Fruit fly (Drosophila melanogaster) whole organism, embryonic: Measurements from ENCODE around the gene NimB5.

ENCODE experiments used
- Atf-2 ChIP-seq: fragments of 200-800 bp; sonication (Bioruptor generic); optimal IDR thresholded peaks from 2 replicates; lab custom pipeline; 2016; ENCODE audit warnings: missing biosample characterization, missing genetic modification characterization
- Awh ChIP-seq: fragments of 200-800 bp; sonication (Bioruptor generic); IDR thresholded peaks from 2 replicates; pipeline ENCODE4, ENCODE4 v1.3.6; 2022; ENCODE audit warnings: missing biosample characterization, missing genetic modification characterization
- B-H1 ChIP-seq: fragments of 200-800 bp; sonication (Bioruptor generic); IDR thresholded peaks from 3 replicates; pipeline ENCODE4 v1.3.6; 2022; ENCODE audit warnings: missing biosample characterization, missing genetic modification characterization
- C15 ChIP-seq: fragments of 200-800 bp; sonication (Bioruptor generic); IDR thresholded peaks from 3 replicates; pipeline ENCODE4 v1.3.6; 2022; ENCODE audit warnings: missing biosample characterization, missing genetic modification characterization
- CG10267 ChIP-seq: fragments of 200-800 bp; sonication (Bioruptor generic); optimal IDR thresholded peaks from 2 replicates; lab custom pipeline; 2018; ENCODE audit warnings: missing biosample characterization, mild to moderate bottlenecking, missing genetic modification characterization, moderate library complexity
- CG10321 ChIP-seq: fragments of 200-800 bp; sonication (Bioruptor generic); IDR thresholded peaks from 2 replicates; pipeline ENCODE4 v1.3.6; 2022; ENCODE audit warnings: missing biosample characterization, missing genetic modification characterization
- CG10979 ChIP-seq: fragments of 200-800 bp; sonication (Bioruptor generic); optimal IDR thresholded peaks from 2 replicates; lab custom pipeline; 2018; ENCODE audit warnings: missing biosample characterization, mild to moderate bottlenecking, missing genetic modification characterization, moderate library complexity
- CG13287 ChIP-seq: fragments of 200-800 bp; sonication (Bioruptor generic); IDR thresholded peaks from 2 replicates; pipeline ENCODE4 v1.3.6; 2022; ENCODE audit warnings: missing biosample characterization, missing genetic modification characterization; ENCODE audit not compliant: partially characterized antibody
- CG1529 ChIP-seq: fragments of 200-800 bp; sonication (Bioruptor generic); optimal IDR thresholded peaks from 3 replicates; lab custom pipeline; 2018; ENCODE audit warnings: missing biosample characterization, missing genetic modification characterization
- CG15601 ChIP-seq: fragments of 200-800 bp; sonication (Bioruptor generic); optimal IDR thresholded peaks from 3 replicates; lab custom pipeline; 2019; ENCODE audit warnings: missing biosample characterization, mild to moderate bottlenecking, missing genetic modification characterization, moderate library complexity
- CG16863 ChIP-seq: fragments of 200-800 bp; sonication (Bioruptor generic); optimal IDR thresholded peaks from 3 replicates; lab custom pipeline; 2016; ENCODE audit warnings: missing biosample characterization, missing genetic modification characterization
- CG17186 ChIP-seq: fragments of 200-800 bp; sonication (Bioruptor generic); optimal IDR thresholded peaks from 3 replicates; lab custom pipeline; 2017; ENCODE audit warnings: missing biosample characterization, missing genetic modification reagents, missing genetic modification characterization
- CG18262 ChIP-seq: fragments of 200-800 bp; optimal IDR thresholded peaks from 3 replicates; lab custom pipeline; 2019; ENCODE audit warnings: missing biosample characterization, mild to moderate bottlenecking, missing genetic modification characterization, moderate library complexity
- CG18599 ChIP-seq: fragments of 200-800 bp; sonication (Bioruptor generic); optimal IDR thresholded peaks from 3 replicates; lab custom pipeline; 2017; ENCODE audit warnings: missing biosample characterization, missing genetic modification characterization, mild to moderate bottlenecking, moderate library complexity, missing genetic modification reagents
- CG31224 ChIP-seq: fragments of 200-800 bp; sonication (Bioruptor generic); IDR thresholded peaks from 2 replicates; pipeline ENCODE4 v1.3.6; 2022; ENCODE audit warnings: missing biosample characterization, missing genetic modification characterization
- CG31365 ChIP-seq: fragments of 200-800 bp; sonication (Bioruptor generic); optimal IDR thresholded peaks from 2 replicates; lab custom pipeline; 2018; ENCODE audit warnings: missing biosample characterization, mild to moderate bottlenecking, missing genetic modification characterization
- CG32767 ChIP-seq: fragments of 200-800 bp; sonication (Bioruptor generic); IDR thresholded peaks from 2 replicates; pipeline ENCODE4 v1.3.6; 2022; ENCODE audit warnings: missing biosample characterization, missing genetic modification characterization
- CG4328 ChIP-seq: fragments of 200-800 bp; sonication (Bioruptor generic); optimal IDR thresholded peaks from 3 replicates; lab custom pipeline; 2017; ENCODE audit warnings: missing biosample characterization, missing genetic modification reagents, missing genetic modification characterization
- CG4730 ChIP-seq: fragments of 200-800 bp; sonication (Bioruptor generic); IDR thresholded peaks from 2 replicates; pipeline ENCODE4 v1.3.6; 2022; ENCODE audit warnings: missing biosample characterization, missing genetic modification characterization
- CG4820 ChIP-seq: fragments of 200-800 bp; sonication (Bioruptor generic); optimal IDR thresholded peaks from 3 replicates; lab custom pipeline; 2016; ENCODE audit warnings: missing biosample characterization, missing genetic modification characterization
- CG8359 ChIP-seq: fragments of 200-800 bp; sonication (Bioruptor generic); optimal IDR thresholded peaks from 2 replicates; lab custom pipeline; 2017; ENCODE audit warnings: missing biosample characterization, mild to moderate bottlenecking, missing genetic modification characterization, borderline replicate concordance
- CG8765 ChIP-seq: fragments of 200-800 bp; sonication (Bioruptor generic); IDR thresholded peaks from 2 replicates; pipeline ENCODE4 v1.3.6; 2022; ENCODE audit warnings: missing biosample characterization, missing genetic modification characterization
- CG9876 ChIP-seq: fragments of 200-800 bp; sonication (Bioruptor generic); optimal IDR thresholded peaks from 2 replicates; lab custom pipeline; 2016; ENCODE audit warnings: missing biosample characterization, missing genetic modification characterization
- CG9932 ChIP-seq: fragments of 200-800 bp; sonication (Bioruptor generic); IDR thresholded peaks from 2 replicates; pipeline ENCODE4 v1.3.6; 2022; ENCODE audit warnings: missing biosample characterization, missing genetic modification characterization
- Fer1 ChIP-seq: fragments of 200-800 bp; sonication (Bioruptor generic); optimal IDR thresholded peaks from 2 replicates; lab custom pipeline; 2017; ENCODE audit warnings: missing biosample characterization, mild to moderate bottlenecking, missing genetic modification characterization
- H15 ChIP-seq: fragments of 200-800 bp; sonication (Bioruptor generic); IDR thresholded peaks from 3 replicates; pipeline ENCODE4 v1.3.6; 2022; ENCODE audit warnings: missing biosample characterization, missing genetic modification characterization
- HmgD ChIP-seq: fragments of 200-800 bp; sonication (Bioruptor generic); optimal IDR thresholded peaks from 3 replicates; lab custom pipeline; 2016; ENCODE audit warnings: missing biosample characterization, missing genetic modification characterization
- Hr51 ChIP-seq, 2 experiments: fragments of 200-800 bp; sonication (Bioruptor generic); optimal IDR thresholded peaks; 2 replicates in 1 of 2; 3 replicates in 1 of 2; lab custom pipeline; 2016 to 2018; ENCODE audit warnings: missing biosample characterization in 2 of 2, missing genetic modification characterization in 2 of 2, mild to moderate bottlenecking in 1 of 2, moderate library complexity in 1 of 2
- MTF-1 ChIP-seq: fragments of 200-800 bp; sonication (Bioruptor generic); optimal IDR thresholded peaks from 2 replicates; lab custom pipeline; 2018; ENCODE audit warnings: missing biosample characterization, mild to moderate bottlenecking, missing genetic modification characterization, borderline replicate concordance
- Mad ChIP-seq: fragments of 200-800 bp; sonication (Bioruptor generic); optimal IDR thresholded peaks from 2 replicates; lab custom pipeline; 2016; ENCODE audit warnings: missing biosample characterization, missing genetic modification characterization
- Meics ChIP-seq: fragments of 200-800 bp; sonication (Bioruptor generic); optimal IDR thresholded peaks from 2 replicates; lab custom pipeline; 2017; ENCODE audit warnings: missing biosample characterization, mild to moderate bottlenecking, missing genetic modification characterization
- Mes4 ChIP-seq: fragments of 200-800 bp; sonication (Bioruptor generic); optimal IDR thresholded peaks from 2 replicates; lab custom pipeline; 2016; ENCODE audit warnings: missing biosample characterization, missing genetic modification characterization
- Ptx1 ChIP-seq: fragments of 200-800 bp; sonication (Bioruptor generic); IDR thresholded peaks from 2 replicates; pipeline ENCODE4 v1.3.6; 2022; ENCODE audit warnings: missing biosample characterization, missing genetic modification characterization
- Ssrp ChIP-seq: fragments of 200-800 bp; sonication (Bioruptor generic); optimal IDR thresholded peaks from 2 replicates; lab custom pipeline; 2018; ENCODE audit warnings: missing biosample characterization, mild to moderate bottlenecking, missing genetic modification characterization, moderate library complexity
- Taf1 ChIP-seq: fragments of 200-800 bp; sonication (Bioruptor generic); IDR thresholded peaks from 2 replicates; pipeline ENCODE4 v1.3.6; 2022; ENCODE audit warnings: missing biosample characterization, missing genetic modification characterization
- Vsx1 ChIP-seq: fragments of 200-800 bp; sonication (Bioruptor generic); optimal IDR thresholded peaks from 2 replicates; lab custom pipeline; 2017; ENCODE audit warnings: missing biosample characterization, mild to moderate bottlenecking, missing genetic modification characterization, missing genetic modification reagents
- Xbp1 ChIP-seq: fragments of 200-800 bp; sonication (Bioruptor generic); optimal IDR thresholded peaks from 3 replicates; lab custom pipeline; 2016; ENCODE audit warnings: missing biosample characterization, mild to moderate bottlenecking, missing genetic modification characterization
- cas ChIP-seq: fragments of 200-800 bp; sonication (Bioruptor generic); IDR thresholded peaks from 2 replicates; pipeline ENCODE4 v1.3.6; 2022; ENCODE audit warnings: missing biosample characterization, missing genetic modification characterization
- ftz-f1 ChIP-seq: fragments of 200-800 bp; sonication (Bioruptor generic); optimal IDR thresholded peaks from 2 replicates; lab custom pipeline; 2016; ENCODE audit warnings: missing biosample characterization, missing genetic modification characterization
- fu2 ChIP-seq: fragments of 200-800 bp; sonication (Bioruptor generic); optimal IDR thresholded peaks from 2 replicates; lab custom pipeline; 2016; ENCODE audit warnings: missing biosample characterization, missing genetic modification characterization
- gro ChIP-seq: fragments of 200-800 bp; sonication (Bioruptor generic); optimal IDR thresholded peaks from 2 replicates; lab custom pipeline; 2016; ENCODE audit warnings: missing biosample characterization, missing genetic modification characterization
- hbn ChIP-seq: fragments of 200-800 bp; sonication (Bioruptor generic); IDR thresholded peaks from 2 replicates; pipeline ENCODE4 v1.3.6; 2022; ENCODE audit warnings: missing biosample characterization, missing genetic modification characterization; ENCODE audit not compliant: partially characterized antibody
- insv ChIP-seq, 2 experiments: fragments of 200-800 bp; sonication (Bioruptor generic); optimal IDR thresholded peaks; 3 replicates each; lab custom pipeline; 2016 to 2018; ENCODE audit warnings: missing biosample characterization in 2 of 2, missing genetic modification characterization in 2 of 2
- ken ChIP-seq: fragments of 200-800 bp; sonication (Bioruptor generic); IDR thresholded peaks from 3 replicates; pipeline ENCODE4 v1.3.6; 2022; ENCODE audit warnings: missing biosample characterization, missing genetic modification characterization
- pho ChIP-seq: fragments of 200-800 bp; sonication (Bioruptor generic); optimal IDR thresholded peaks from 2 replicates; lab custom pipeline; 2016; ENCODE audit warnings: missing biosample characterization, missing genetic modification characterization
- sisA ChIP-seq: fragments of 200-800 bp; sonication (Bioruptor generic); IDR thresholded peaks from 2 replicates; pipeline ENCODE4 v1.3.6; 2022; ENCODE audit warnings: missing biosample characterization, missing genetic modification characterization
- sna ChIP-seq: fragments of 200-800 bp; sonication (Bioruptor generic); IDR thresholded peaks from 2 replicates; pipeline ENCODE4 v1.3.6; 2022; ENCODE audit warnings: missing biosample characterization, missing genetic modification characterization; ENCODE audit not compliant: partially characterized antibody
- usp ChIP-seq: fragments of >200 bp; optimal IDR thresholded peaks from 2 replicates; lab custom pipeline; 2017; ENCODE audit warnings: missing biosample characterization, missing genetic modification characterization
- wor ChIP-seq: fragments of 200-800 bp; sonication (Bioruptor generic); IDR thresholded peaks from 2 replicates; pipeline ENCODE4 v1.3.6; 2022; ENCODE audit warnings: missing biosample characterization, missing genetic modification characterization

The NimB5 gene

dm6 chr2L:14020875-14021643 lies 51.1 kb downstream of the NimB5 start (continued):
- TF ChIP-seq CG15601 (peak; percentile 66), sisA (GFP tag; lab: Robert Waterston, UW) (peak; percentile 41), insv (GFP tag; optimal IDR thresholded peaks at IDR 0.05; lab: Kevin White, UChicago) (no peak), CG8359 (GFP tag; lab: Kevin White, UChicago) (peak; percentile 32), hbn (GFP tag; lab: Robert Waterston, UW) (no peak), CG18599 (peak; percentile 28), B-H1 (peak; percentile 49), Taf1 (peak; percentile 34; the same call in 1 of the 2 replicates), CG31365 (tag; lab: Kevin White, UChicago) (no peak), CG10979 (tag; lab: Kevin White, UChicago) (peak; percentile 82), Ssrp (tag; lab: Kevin White, UChicago) (peak; percentile 77), CG16863 (GFP tag; lab: Kevin White, UChicago) (peak; percentile 53), pho (no peak), CG4730 (GFP tag; lab: Robert Waterston, UW) (peak; percentile 52), usp (no peak), HmgD (GFP tag; lab: Kevin White, UChicago) (no peak), cas (GFP tag; lab: Robert Waterston, UW) (0 out of 2 replicates have a peak, but pooled peaks have one; percentile 5), CG31224 (GFP tag; lab: Robert Waterston, UW) (no peak), CG17186 (no peak), CG13287 (GFP tag; lab: Robert Waterston, UW) (no peak), MTF-1 (peak; percentile 18), CG8765 (GFP tag; lab: Robert Waterston, UW) (peak; percentile 36; the same call in 1 of the 2 replicates), Xbp1 (GFP tag; lab: Kevin White, UChicago) (peak; percentile 50), Awh (GFP tag; lab: Robert Waterston, UW) (peak; percentile 75), sna (no peak), ken (GFP tag; lab: Robert Waterston, UW) (peak; percentile 39; the same call in 1 of the 3 replicates), H15 (GFP tag; lab: Robert Waterston, UW) (peak; percentile 15; the same call in 1 of the 3 replicates), fu2 (GFP tag; lab: Kevin White, UChicago) (peak; percentile 33), CG4328 (GFP tag; lab: Kevin White, UChicago) (no peak), C15 (GFP tag; lab: Robert Waterston, UW) (no peak), Fer1 (GFP tag; lab: Kevin White, UChicago) (peak; percentile 39), Mad (GFP tag; lab: Kevin White, UChicago) (peak; percentile 24), CG9876 (GFP tag; lab: Kevin White, UChicago) (no peak), Hr51 (GFP tag; optimal IDR thresholded peaks at IDR 0.05; lab: Kevin White, UChicago) (peak; percentile 7 to 76), Ptx1 (GFP tag; lab: Robert Waterston, UW) (peak; percentile 51), CG18262 (tag; lab: Kevin White, UChicago) (peak; percentile 93), Vsx1 (GFP tag; lab: Kevin White, UChicago) (no peak), CG1529 (peak; percentile 33), CG10321 (GFP tag; lab: Robert Waterston, UW) (no peak), Meics (peak; percentile 78), ftz-f1 (no peak), CG10267 (tag; lab: Kevin White, UChicago) (peak; percentile 69), gro (GFP tag; lab: Kevin White, UChicago) (no peak), CG9932 (GFP tag; lab: Robert Waterston, UW) (peak; percentile 63), CG4820 (GFP tag; lab: Kevin White, UChicago) (peak; percentile 13), CG32767 (GFP tag; lab: Robert Waterston, UW) (no peak), wor (peak; percentile 33; the same call in 1 of the 2 replicates), Atf-2 (GFP tag; lab: Kevin White, UChicago) (peak; percentile 54), Mes4 (peak; percentile 29)
